Worm (Caenorhabditis elegans): ENCODE results near the gene R02D5.4.

DNA sequence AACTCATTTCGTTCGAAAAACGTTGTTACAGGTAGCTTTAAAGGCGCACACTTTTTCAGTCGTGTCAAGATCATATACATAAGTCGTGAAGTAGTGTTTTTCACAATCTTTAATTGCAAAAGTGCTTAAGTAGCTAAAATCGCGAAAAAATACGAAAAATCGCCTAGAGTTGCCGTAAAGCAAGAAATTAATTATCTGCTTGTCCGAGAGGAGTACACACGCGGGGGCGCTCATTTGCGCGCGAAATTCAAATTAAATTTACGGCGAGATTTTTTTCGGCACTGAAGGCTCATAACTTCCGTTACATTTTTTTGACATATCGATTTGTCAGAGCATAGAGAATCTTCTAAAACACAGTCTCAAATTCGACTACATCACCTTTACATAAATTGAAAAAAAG lies 24.4 kb downstream of the R02D5.4 start:
- TF ChIP-seq lsy-2 (tag; optimal IDR thresholded peaks at IDR 0.05): no peak
- TF ChIP-seq ama-1 (optimal IDR thresholded peaks at IDR 0.05): no peak
- no peak for TF ChIP-seq ceh-16 (tag; optimal IDR thresholded peaks at IDR 0.05)
- no peak for TF ChIP-seq elt-3 (tag; optimal IDR thresholded peaks at IDR 0.05)
- no peak for TF ChIP-seq alr-1 (tag; optimal IDR thresholded peaks at IDR 0.05)
- TF ChIP-seq ZK546.5 (tag; optimal IDR thresholded peaks at IDR 0.05): no peak
- no peak for TF ChIP-seq aly-2 (tag; optimal IDR thresholded peaks at IDR 0.05)
- no peak for TF ChIP-seq ztf-11 (tag; optimal IDR thresholded peaks at IDR 0.05)
- TF ChIP-seq unc-39 (tag; optimal IDR thresholded peaks at IDR 0.05): no peak

Data from whole organism, L2 larva.